Fruit fly (Drosophila melanogaster) whole organism, prepupa: ENCODE measurements around the gene CG8051.

Experiments
- CG10631 ChIP-seq: fragments of 200-800 bp; sonication (Bioruptor generic); optimal IDR thresholded peaks from 2 replicates; lab custom pipeline; 2016; ENCODE audit warnings: missing biosample characterization, missing genetic modification characterization
- CG11294 ChIP-seq: fragments of 200-800 bp; sonication (Bioruptor generic); IDR thresholded peaks from 2 replicates; pipeline ENCODE4 v1.3.6; 2022; ENCODE audit warnings: missing biosample characterization, missing genetic modification characterization
- CG3032 ChIP-seq: fragments of 200-800 bp; optimal IDR thresholded peaks from 2 replicates; lab custom pipeline; 2019; ENCODE audit warnings: missing biosample characterization, mild to moderate bottlenecking, missing genetic modification characterization, moderate library complexity
- Lpt ChIP-seq: fragments of 200-800 bp; sonication (Bioruptor generic); optimal IDR thresholded peaks from 3 replicates; lab custom pipeline; 2016; ENCODE audit warnings: missing biosample characterization, missing genetic modification characterization
- Met ChIP-seq: fragments of 200-800 bp; sonication (Bioruptor generic); optimal IDR thresholded peaks from 3 replicates; lab custom pipeline; 2016; ENCODE audit warnings: missing biosample characterization, missing genetic modification characterization
- Sox14 ChIP-seq: fragments of 200-800 bp; sonication (Bioruptor generic); optimal IDR thresholded peaks from 3 replicates; lab custom pipeline; 2016; ENCODE audit warnings: missing biosample characterization, missing genetic modification characterization
- esn ChIP-seq: fragments of 200-800 bp; sonication (Bioruptor generic); optimal IDR thresholded peaks from 2 replicates; lab custom pipeline; 2016; ENCODE audit warnings: missing biosample characterization, mild to moderate bottlenecking, missing genetic modification characterization, moderate library complexity
- spab ChIP-seq: fragments of 200-800 bp; sonication (Bioruptor generic); optimal IDR thresholded peaks from 2 replicates; lab custom pipeline; 2017; ENCODE audit warnings: missing biosample characterization, mild to moderate bottlenecking, missing genetic modification characterization, missing genetic modification reagents

DNA sequence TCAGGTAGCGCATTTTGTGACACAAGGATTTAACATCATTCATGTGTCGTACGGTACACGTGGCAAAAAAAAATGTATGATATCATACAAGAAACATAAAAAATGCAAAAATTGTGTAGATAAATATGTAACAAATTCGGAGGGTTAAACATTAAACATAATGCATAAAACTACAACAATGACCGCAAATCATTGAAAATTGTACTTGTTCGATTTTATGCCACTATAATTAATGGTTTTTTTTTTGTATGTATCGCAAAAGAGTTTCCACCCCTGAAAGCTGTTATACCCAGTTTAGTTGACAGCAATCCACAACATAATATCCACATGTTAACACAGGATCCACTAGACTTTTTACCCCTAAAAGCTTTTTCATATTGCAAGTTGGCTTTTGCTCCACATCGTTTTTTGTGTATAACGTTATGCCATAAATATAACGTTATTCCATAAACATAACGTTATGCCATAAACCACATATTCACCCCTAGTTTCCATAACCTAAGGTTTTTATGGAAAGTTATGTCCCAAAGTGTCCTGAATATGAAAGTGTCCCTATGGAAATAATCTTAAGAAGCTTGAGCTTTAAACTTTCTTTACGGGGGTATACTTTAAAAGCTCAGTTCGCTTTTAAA, 41.2 kb upstream of the CG8051 start:
- no peak for TF ChIP-seq CG11294 (GFP tag; lab: Robert Waterston, UW)
- no peak for TF ChIP-seq spab (GFP tag; lab: Kevin White, UChicago)
- TF ChIP-seq Sox14 (GFP tag; lab: Kevin White, UChicago) = peak; percentile 40
- TF ChIP-seq esn (GFP tag; lab: Kevin White, UChicago) = peak; percentile 63
- TF ChIP-seq CG3032 (tag; lab: Kevin White, UChicago) = no peak
- TF ChIP-seq Met (GFP tag; lab: Kevin White, UChicago) = peak; percentile 31
- peak; percentile 35 for TF ChIP-seq Lpt (GFP tag; lab: Kevin White, UChicago)
- TF ChIP-seq CG10631 (GFP tag; lab: Kevin White, UChicago) = peak; percentile 42
